Fruit fly (Drosophila melanogaster) whole organism, wandering third instar larva: ENCODE results near the gene CG12236.
A peak's percentile ranks its signal among the peaks of the same experiment; 100 is the strongest.

ENCODE experiments used
- Abd-B ChIP-seq: fragments of >200 bp; optimal IDR thresholded peaks from 2 replicates; lab custom pipeline; 2017; ENCODE audit warnings: missing biosample characterization, missing genetic modification characterization
- CG32264 ChIP-seq: fragments of 200-800 bp; sonication (Bioruptor generic); optimal IDR thresholded peaks from 2 replicates; lab custom pipeline; 2016; ENCODE audit warnings: missing biosample characterization, missing genetic modification characterization
- CG9705 ChIP-seq: fragments of 200-800 bp; sonication (Bioruptor generic); optimal IDR thresholded peaks from 2 replicates; lab custom pipeline; 2018; ENCODE audit warnings: missing biosample characterization, mild to moderate bottlenecking, missing genetic modification characterization
- CrebA ChIP-seq: fragments of 200-800 bp; sonication (Bioruptor generic); optimal IDR thresholded peaks from 2 replicates; lab custom pipeline; 2016; ENCODE audit warnings: missing biosample characterization, mild to moderate bottlenecking, missing genetic modification characterization, borderline replicate concordance
- Dfd ChIP-seq: fragments of >200 bp; optimal IDR thresholded peaks from 2 replicates; lab custom pipeline; 2017; ENCODE audit warnings: missing biosample characterization, missing genetic modification characterization
- Dif ChIP-seq: fragments of 200-275, 200-300 bp; sonication (Bioruptor generic); optimal IDR thresholded peaks from 2 replicates; lab custom pipeline; 2018; ENCODE audit warnings: missing biosample characterization, missing genetic modification characterization; ENCODE audit not compliant: partially characterized antibody
- GATAd ChIP-seq: sonication (Bioruptor generic); optimal IDR thresholded peaks from 2 replicates; lab custom pipeline; 2016; ENCODE audit warnings: missing biosample characterization, missing genetic modification characterization
- HLH106 ChIP-seq: fragments of 200-800 bp; optimal IDR thresholded peaks from 3 replicates; lab custom pipeline; 2019; ENCODE audit warnings: missing biosample characterization, mild to moderate bottlenecking, missing genetic modification characterization, moderate library complexity
- Hnf4 ChIP-seq: fragments of 200-800 bp; sonication (Bioruptor generic); optimal IDR thresholded peaks from 2 replicates; lab custom pipeline; 2016; ENCODE audit warnings: missing biosample characterization, mild to moderate bottlenecking, missing genetic modification characterization
- Hr78 ChIP-seq: fragments of >200 bp; optimal IDR thresholded peaks from 2 replicates; lab custom pipeline; 2017; ENCODE audit warnings: missing biosample characterization, missing genetic modification characterization
- Hr83 ChIP-seq: fragments of 200-300 bp; sonication (Bioruptor generic); optimal IDR thresholded peaks from 2 replicates; lab custom pipeline; 2016; ENCODE audit warnings: missing biosample characterization, mild to moderate bottlenecking, missing genetic modification characterization, moderate library complexity; ENCODE audit not compliant: poor library complexity, severe bottlenecking
- Jra ChIP-seq: sonication (Bioruptor generic); optimal IDR thresholded peaks from 2 replicates; lab custom pipeline; 2016; ENCODE audit warnings: missing biosample characterization, missing genetic modification characterization
- Mio ChIP-seq: sonication (Bioruptor generic); optimal IDR thresholded peaks from 2 replicates; lab custom pipeline; 2016; ENCODE audit warnings: missing biosample characterization, missing genetic modification characterization
- Myc ChIP-seq: fragments of >200 bp; optimal IDR thresholded peaks from 2 replicates; lab custom pipeline; 2017
- N ChIP-seq: fragments of >200 bp; optimal IDR thresholded peaks from 2 replicates; lab custom pipeline; 2018; ENCODE audit warnings: missing biosample characterization, missing external identifiers, missing genetic modification characterization
- OdsH ChIP-seq: fragments of 200-800 bp; sonication (Bioruptor generic); optimal IDR thresholded peaks from 2 replicates; lab custom pipeline; 2016; ENCODE audit warnings: missing biosample characterization, mild to moderate bottlenecking, missing genetic modification characterization
- Rel ChIP-seq, 2 experiments: fragments of 200-800 bp; sonication (Bioruptor generic) in 1 of 2; optimal IDR thresholded peaks; 2 replicates in 1 of 2; 3 replicates in 1 of 2; lab custom pipeline; 2016 to 2019; ENCODE audit warnings: mild to moderate bottlenecking in 2 of 2, missing biosample characterization in 2 of 2, missing genetic modification characterization in 2 of 2, moderate library complexity in 1 of 2
- Sp1 ChIP-seq: fragments of 200-800 bp; sonication (Bioruptor generic); optimal IDR thresholded peaks from 3 replicates; lab custom pipeline; 2019; ENCODE audit warnings: missing biosample characterization, mild to moderate bottlenecking, missing genetic modification characterization, moderate library complexity
- Vsx2 ChIP-seq: fragments of 200-300, 225-300 bp; sonication (Bioruptor generic); optimal IDR thresholded peaks from 2 replicates; lab custom pipeline; 2018; ENCODE audit warnings: missing biosample characterization, missing genetic modification characterization; ENCODE audit not compliant: partially characterized antibody
- br ChIP-seq: fragments of 200-800 bp; sonication (Bioruptor generic); optimal IDR thresholded peaks from 2 replicates; lab custom pipeline; 2016; ENCODE audit warnings: missing biosample characterization, missing genetic modification characterization
- brk ChIP-seq: fragments of 200-800 bp; sonication (Bioruptor generic); optimal IDR thresholded peaks from 2 replicates; lab custom pipeline; 2016; ENCODE audit warnings: missing biosample characterization, mild to moderate bottlenecking, missing genetic modification characterization
- dl ChIP-seq, 2 experiments: fragments of 175-275, 200-275 bp in 1 of 2; fragments of 200-275 bp in 1 of 2; sonication (Bioruptor generic); optimal IDR thresholded peaks; lab custom pipeline; 2018; ENCODE audit warnings: mild to moderate bottlenecking in 2 of 2, missing biosample characterization in 2 of 2, missing genetic modification characterization in 2 of 2, moderate library complexity in 2 of 2; ENCODE audit not compliant: partially characterized antibody in 2 of 2, insufficient read depth in 1 of 2
- dmrt93B ChIP-seq: fragments of 200-800 bp; sonication (Bioruptor generic); optimal IDR thresholded peaks from 2 replicates; lab custom pipeline; 2018; ENCODE audit warnings: missing biosample characterization, mild to moderate bottlenecking, missing genetic modification characterization
- dsf ChIP-seq: sonication (Bioruptor generic); optimal IDR thresholded peaks from 2 replicates; lab custom pipeline; 2016; ENCODE audit warnings: missing biosample characterization, missing genetic modification characterization, borderline replicate concordance
- ey ChIP-seq: fragments of 200-800 bp; sonication (Bioruptor generic); optimal IDR thresholded peaks from 2 replicates; lab custom pipeline; 2016; ENCODE audit warnings: missing biosample characterization, missing genetic modification characterization
- foxo ChIP-seq, 2 experiments: fragments of 200-800 bp; sonication (Bioruptor generic); optimal IDR thresholded peaks; 2 replicates in 1 of 2; 3 replicates in 1 of 2; lab custom pipeline; 2016 to 2017; ENCODE audit warnings: missing biosample characterization in 2 of 2, missing genetic modification characterization in 2 of 2
- fru ChIP-seq: fragments of 200-800 bp; sonication (Bioruptor generic); optimal IDR thresholded peaks from 3 replicates; lab custom pipeline; 2016; ENCODE audit warnings: missing biosample characterization, mild to moderate bottlenecking, missing genetic modification characterization
- h ChIP-seq: fragments of 200-800 bp; sonication (Bioruptor generic); optimal IDR thresholded peaks from 3 replicates; lab custom pipeline; 2016; ENCODE audit warnings: missing biosample characterization, mild to moderate bottlenecking, missing genetic modification characterization
- jim ChIP-seq: fragments of 175-275, 200-325 bp; sonication (Bioruptor generic); optimal IDR thresholded peaks from 2 replicates; lab custom pipeline; 2016; ENCODE audit warnings: missing biosample characterization, mild to moderate bottlenecking, missing genetic modification characterization
- lola ChIP-seq: fragments of >200 bp; optimal IDR thresholded peaks from 2 replicates; lab custom pipeline; 2017; ENCODE audit warnings: missing biosample characterization, missing genetic modification characterization
- pan ChIP-seq: fragments of >200 bp; optimal IDR thresholded peaks from 2 replicates; lab custom pipeline; 2017
- psq ChIP-seq: fragments of 200-800 bp; sonication (Bioruptor generic); optimal IDR thresholded peaks from 3 replicates; lab custom pipeline; 2017; ENCODE audit warnings: missing biosample characterization, mild to moderate bottlenecking, missing genetic modification characterization, moderate library complexity
- rgr ChIP-seq: fragments of 200-800 bp; sonication (Bioruptor generic); optimal IDR thresholded peaks from 3 replicates; lab custom pipeline; 2016; ENCODE audit warnings: missing biosample characterization, mild to moderate bottlenecking, missing genetic modification characterization
- sage ChIP-seq: fragments of 200-800 bp; sonication (Bioruptor generic); optimal IDR thresholded peaks from 2 replicates; lab custom pipeline; 2016; ENCODE audit warnings: missing biosample characterization, mild to moderate bottlenecking, missing genetic modification characterization
- sv ChIP-seq: fragments of 200-800 bp; sonication (Bioruptor generic); optimal IDR thresholded peaks from 3 replicates; lab custom pipeline; 2016; ENCODE audit warnings: missing biosample characterization, missing genetic modification characterization
- tai ChIP-seq: sonication (Bioruptor generic); optimal IDR thresholded peaks from 2 replicates; lab custom pipeline; 2016; ENCODE audit warnings: missing biosample characterization, missing genetic modification characterization
- usp ChIP-seq: fragments of >200 bp; optimal IDR thresholded peaks from 2 replicates; lab custom pipeline; 2017; ENCODE audit warnings: missing biosample characterization, missing genetic modification characterization
- woc ChIP-seq: sonication (Bioruptor generic); optimal IDR thresholded peaks from 2 replicates; lab custom pipeline; 2016; ENCODE audit warnings: missing biosample characterization, mild to moderate bottlenecking, missing genetic modification characterization

Gene CG12236

DNA sequence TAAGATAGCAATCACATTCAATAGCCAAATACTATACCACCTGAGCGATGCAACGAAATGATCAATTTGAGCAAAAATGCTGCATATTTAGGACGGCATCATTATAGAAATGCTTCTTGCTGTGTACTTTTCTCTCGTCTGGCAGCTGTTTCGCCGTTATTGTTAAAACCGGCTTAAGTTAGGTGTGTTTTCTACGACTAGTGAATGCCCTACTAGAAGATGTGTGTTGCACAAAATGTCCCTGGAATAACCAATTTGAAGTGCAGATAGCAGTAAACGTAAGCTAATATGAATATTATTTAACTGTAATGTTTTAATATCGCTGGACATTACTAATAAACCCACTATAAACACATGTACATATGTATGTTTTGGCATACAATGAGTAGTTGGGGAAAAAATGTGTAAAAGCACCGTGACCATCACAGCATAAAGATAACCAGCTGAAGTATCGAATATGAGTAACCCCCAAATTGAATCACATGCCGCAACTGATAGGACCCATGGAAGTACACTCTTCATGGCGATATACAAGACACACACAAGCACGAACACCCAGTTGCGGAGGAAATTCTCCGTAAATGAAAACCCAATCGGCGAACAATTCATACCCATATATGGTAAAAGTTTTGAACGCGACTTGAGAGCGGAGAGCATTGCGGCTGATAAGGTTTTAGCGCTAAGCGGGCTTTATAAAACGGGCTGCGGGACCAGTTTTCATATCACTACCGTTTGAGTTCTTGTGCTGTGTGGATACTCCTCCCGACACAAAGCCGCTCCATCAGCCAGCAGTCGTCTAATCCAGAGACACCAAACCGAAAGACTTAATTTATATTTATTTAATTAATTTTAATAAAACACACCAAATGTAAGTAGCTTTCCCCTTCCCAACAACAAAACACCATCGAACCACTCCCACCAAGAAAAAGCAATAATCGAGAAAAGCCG is 7.5 kb upstream of the CG12236 start, which contains the start of gene Act5C:
Act5C (plus strand) TSS at position 716 of the 948 bp plus-strand sequence.
- TF ChIP-seq dmrt93B (peak; percentile 93), CG32264 (GFP tag; lab: Kevin White, UChicago) (peak; percentile 94), lola (GFP tag; lab: Kevin White, UChicago) (no peak), GATAd (GFP tag; lab: Kevin White, UChicago) (peak; percentile 47), Hr83 (peak; percentile 66), Vsx2 (GFP tag; lab: Kevin White, UChicago) (no peak), ey (GFP tag; lab: Kevin White, UChicago) (peak; percentile 97), sv (peak; percentile 93), dl (GFP tag; optimal IDR thresholded peaks at IDR 0.05; lab: Kevin White, UChicago; ENCODE audit: insufficient read depth in 1 of 2, partially characterized antibody in 2 of 2) (peak in 1 of 2 experiments; percentile 1), Myc (lab: Kevin White, UChicago) (no peak), Mio (peak; percentile 78), sage (GFP tag; lab: Kevin White, UChicago) (peak; percentile 95), Hnf4 (GFP tag; lab: Kevin White, UChicago) (peak; percentile 95), foxo (GFP tag; optimal IDR thresholded peaks at IDR 0.05; lab: Kevin White, UChicago) (peak; percentile 87 to 97), Jra (GFP tag; lab: Kevin White, UChicago) (peak; percentile 75), N (GFP tag; lab: Kevin White, UChicago) (no peak), Sp1 (GFP tag; lab: Kevin White, UChicago) (peak; percentile 97), Rel (GFP tag; optimal IDR thresholded peaks at IDR 0.05; lab: Kevin White, UChicago) (peak; percentile 74), Rel (tag; optimal IDR thresholded peaks at IDR 0.05; lab: Kevin White, UChicago) (peak; percentile 81), Abd-B (GFP tag; lab: Kevin White, UChicago) (no peak), rgr (peak; percentile 97), psq (GFP tag; lab: Kevin White, UChicago) (peak; percentile 91), fru (GFP tag; lab: Kevin White, UChicago) (peak; percentile 97), brk (peak; percentile 87), dsf (GFP tag; lab: Kevin White, UChicago) (peak; percentile 81), tai (GFP tag; lab: Kevin White, UChicago) (peak; percentile 49), h (GFP tag; lab: Kevin White, UChicago) (peak; percentile 97), CG9705 (GFP tag; lab: Kevin White, UChicago) (peak; percentile 92), jim (GFP tag; lab: Kevin White, UChicago) (no peak), br (GFP tag; lab: Kevin White, UChicago) (peak; percentile 97), CrebA (GFP tag; lab: Kevin White, UChicago) (peak; percentile 91), pan (lab: Kevin White, UChicago) (no peak), Hr78 (GFP tag; lab: Kevin White, UChicago) (no peak), woc (GFP tag; lab: Kevin White, UChicago) (peak; percentile 97), Dif (GFP tag; lab: Kevin White, UChicago) (peak; percentile 67), usp (GFP tag; lab: Kevin White, UChicago) (no peak), Dfd (GFP tag; lab: Kevin White, UChicago) (no peak), HLH106 (tag; lab: Kevin White, UChicago) (peak; percentile 97), OdsH (peak; percentile 95)
